Fruit fly (Drosophila melanogaster): ENCODE results near the gene pnr.

DNA sequence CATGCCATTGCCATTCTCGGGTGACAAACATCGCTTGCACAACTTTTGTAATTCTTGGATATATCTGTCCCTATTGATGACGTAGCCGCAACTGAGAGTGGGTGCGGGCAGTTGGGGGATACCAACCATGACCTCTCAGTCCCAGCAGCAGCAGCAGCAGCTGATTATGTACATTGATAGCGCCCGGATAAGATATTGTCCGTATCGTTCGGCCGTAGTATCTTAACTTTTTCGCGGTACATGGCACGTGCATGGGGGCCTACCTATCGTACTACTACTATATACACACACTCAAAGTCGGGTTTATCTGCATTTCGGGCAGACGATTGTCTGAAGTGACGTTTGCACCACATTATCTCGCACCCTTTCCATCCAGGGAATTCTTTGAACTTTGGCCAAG, 11.3 kb upstream of the pnr start:
- TF ChIP-seq Dfd (GFP tag; optimal IDR thresholded peaks at IDR 0.05), result no peak
- TF ChIP-seq dmrt93B (GFP tag; optimal IDR thresholded peaks at IDR 0.05), result no peak
- no peak for TF ChIP-seq Hr83 (GFP tag; optimal IDR thresholded peaks at IDR 0.05; ENCODE audit: poor library complexity, severe bottlenecking)
- TF ChIP-seq Hnf4 (GFP tag; optimal IDR thresholded peaks at IDR 0.05), result no peak
- TF ChIP-seq fru (GFP tag; optimal IDR thresholded peaks at IDR 0.05), result no peak
- no peak for TF ChIP-seq Dif (GFP tag; optimal IDR thresholded peaks at IDR 0.05; ENCODE audit: partially characterized antibody)
- no peak for TF ChIP-seq sage (GFP tag; optimal IDR thresholded peaks at IDR 0.05)
- no peak for TF ChIP-seq N (GFP tag; optimal IDR thresholded peaks at IDR 0.05)
- TF ChIP-seq pan (optimal IDR thresholded peaks at IDR 0.05), result no peak
- no peak for TF ChIP-seq usp (GFP tag; optimal IDR thresholded peaks at IDR 0.05)
- no peak for TF ChIP-seq foxo (GFP tag; optimal IDR thresholded peaks at IDR 0.05)
- no peak for TF ChIP-seq Hr78 (GFP tag; optimal IDR thresholded peaks at IDR 0.05)
- TF ChIP-seq Abd-B (GFP tag; optimal IDR thresholded peaks at IDR 0.05), result no peak
- TF ChIP-seq psq (GFP tag; optimal IDR thresholded peaks at IDR 0.05), result no peak
